Worm (Caenorhabditis elegans): Measurements from ENCODE around the gene C05C10.2.

DNA sequence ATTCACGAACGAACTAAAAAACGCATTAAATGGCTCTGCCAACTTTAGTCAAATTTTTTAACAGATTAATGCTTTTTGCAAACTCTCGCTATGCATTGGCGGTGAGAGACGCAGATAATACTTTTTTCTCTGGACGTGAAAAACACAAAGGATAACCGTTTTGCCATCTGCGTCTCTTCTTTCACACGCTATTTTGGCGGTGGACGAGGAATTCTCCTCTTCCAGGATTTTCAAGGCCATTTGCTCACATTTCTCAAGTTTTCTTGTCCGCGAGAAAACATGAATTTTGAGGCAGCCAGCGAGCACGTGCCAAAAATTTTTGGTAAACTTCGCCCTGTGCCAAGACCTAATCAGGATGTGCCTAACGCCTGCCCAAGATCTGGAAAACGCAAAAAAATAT, 9.0 kb downstream of the C05C10.2 start:
- TF ChIP-seq bed-2 (GFP tag; IDR thresholded peaks at IDR 0.05) (0 out of 2 replicates have a peak, but pooled peaks have one; percentile 37), unc-130 (GFP tag; optimal IDR thresholded peaks at IDR 0.05) (no peak), F37B4.10 (GFP tag; IDR thresholded peaks at IDR 0.05) (no peak), snpc-3.4 (tag; optimal IDR thresholded peaks at IDR 0.05) (no peak), repo-1 (tag; optimal IDR thresholded peaks at IDR 0.05) (no peak), let-607 (tag; optimal IDR thresholded peaks at IDR 0.05) (no peak)
